Worm (Caenorhabditis elegans): ENCODE measurements around the gene col-98.

col-98 gene

ce11 chrIII:13058140-13058539, 39.3 kb downstream of the col-98 start:
- no peak for TF ChIP-seq pha-4 (GFP tag; IDR thresholded peaks at IDR 0.05)
- peak; percentile 63 for TF ChIP-seq pha-4 (tag; optimal IDR thresholded peaks at IDR 0.05)
- TF ChIP-seq php-3 (GFP tag; IDR thresholded peaks at IDR 0.05), result no peak
- no peak for TF ChIP-seq ztf-11 (tag; optimal IDR thresholded peaks at IDR 0.05)
- TF ChIP-seq dve-1 (tag; optimal IDR thresholded peaks at IDR 0.05; ENCODE audit: insufficient read depth), result peak; percentile 32
- no peak for TF ChIP-seq nhr-28 (tag; optimal IDR thresholded peaks at IDR 0.05)
- no peak for TF ChIP-seq daf-19 (GFP tag; conservative IDR thresholded peaks at IDR 0.05)
- no peak for TF ChIP-seq F26F4.8 (GFP tag; conservative IDR thresholded peaks at IDR 0.05)
- TF ChIP-seq aha-1 (tag), result peak; percentile 39
- TF ChIP-seq fkh-10 (GFP tag; optimal IDR thresholded peaks at IDR 0.05), result no peak
- TF ChIP-seq madf-5 (GFP tag; IDR thresholded peaks at IDR 0.05), result no peak
- no peak for TF ChIP-seq unc-62 (GFP tag; optimal IDR thresholded peaks at IDR 0.05 in 1 of 2)
- TF ChIP-seq unc-62 (tag; optimal IDR thresholded peaks at IDR 0.05), result no peak

- TF ChIP-seq lin-29 (GFP tag; IDR thresholded peaks at IDR 0.05), result no peak
- peak; percentile 73 for TF ChIP-seq nhr-77 (tag; optimal IDR thresholded peaks at IDR 0.05)
- TF ChIP-seq madf-5 (GFP tag; IDR thresholded peaks at IDR 0.05), result no peak
- no peak for TF ChIP-seq php-3 (GFP tag; IDR thresholded peaks at IDR 0.05)
- TF ChIP-seq ama-1 (optimal IDR thresholded peaks at IDR 0.05), result no peak
- TF ChIP-seq set-16 (GFP tag; IDR thresholded peaks at IDR 0.05), result no peak
- no peak for TF ChIP-seq R02D3.7 (tag; optimal IDR thresholded peaks at IDR 0.05)
- no peak for TF ChIP-seq gei-8 (GFP tag; optimal IDR thresholded peaks at IDR 0.05)
- peak; percentile 98 for TF ChIP-seq pqm-1 (tag; optimal IDR thresholded peaks at IDR 0.05)
- no peak for TF ChIP-seq nhr-11 (tag; optimal IDR thresholded peaks at IDR 0.05)
- TF ChIP-seq mes-2 (tag; optimal IDR thresholded peaks at IDR 0.05; ENCODE audit: poor library complexity, severe bottlenecking), result no peak
- TF ChIP-seq F26F4.8 (GFP tag; conservative IDR thresholded peaks at IDR 0.05), result no peak
- no peak for TF ChIP-seq T26A8.4 (GFP tag; IDR thresholded peaks at IDR 0.05)
- TF ChIP-seq hlh-30 (tag; optimal IDR thresholded peaks at IDR 0.05; ENCODE audit: insufficient read depth), result peak; percentile 77
- TF ChIP-seq ces-1 (GFP tag; optimal IDR thresholded peaks at IDR 0.05), result no peak
- peak; percentile 45 for TF ChIP-seq nhr-102 (tag; optimal IDR thresholded peaks at IDR 0.05)
- no peak for TF ChIP-seq spr-3 (GFP tag; optimal IDR thresholded peaks at IDR 0.05)
- TF ChIP-seq nhr-6 (tag; optimal IDR thresholded peaks at IDR 0.05), result peak; percentile 21
- TF ChIP-seq daf-8 (GFP tag; IDR thresholded peaks at IDR 0.05), result no peak
- TF ChIP-seq unc-130 (GFP tag; optimal IDR thresholded peaks at IDR 0.05), result no peak
- TF ChIP-seq snpc-4 (tag; optimal IDR thresholded peaks at IDR 0.05), result no peak
- no peak for TF ChIP-seq zfp-2 (tag; optimal IDR thresholded peaks at IDR 0.05)
- TF ChIP-seq hmg-1.1 (GFP tag; IDR thresholded peaks at IDR 0.05), result no peak
- peak; percentile 39 for TF ChIP-seq mxl-3 (GFP tag; optimal IDR thresholded peaks at IDR 0.05)
- TF ChIP-seq lsy-2 (tag; optimal IDR thresholded peaks at IDR 0.05), result peak in 1 of 2 experiments; percentile 30
- TF ChIP-seq jun-1 (tag; optimal IDR thresholded peaks at IDR 0.05), result no peak
- no peak for TF ChIP-seq daf-16 (GFP tag; optimal IDR thresholded peaks at IDR 0.05)
- TF ChIP-seq daf-16 (tag; optimal IDR thresholded peaks at IDR 0.05), result peak; percentile 84
- TF ChIP-seq dmd-8 (GFP tag; IDR thresholded peaks at IDR 0.05), result no peak
- TF ChIP-seq Y105C5A.15 (GFP tag; IDR thresholded peaks at IDR 0.05), result no peak
- no peak for TF ChIP-seq F49E8.2 (tag; optimal IDR thresholded peaks at IDR 0.05; ENCODE audit: borderline replicate concordance)
- no peak for TF ChIP-seq rbr-2 (tag; optimal IDR thresholded peaks at IDR 0.05)
- no peak for TF ChIP-seq egl-27 (tag; optimal IDR thresholded peaks at IDR 0.05)
- TF ChIP-seq sdz-12 (GFP tag; optimal IDR thresholded peaks at IDR 0.05), result no peak
- no peak for TF ChIP-seq lir-3 (tag; optimal IDR thresholded peaks at IDR 0.05)
- no peak for TF ChIP-seq daf-12 (tag; optimal IDR thresholded peaks at IDR 0.05)
- TF ChIP-seq zfp-3 (GFP tag; conservative IDR thresholded peaks at IDR 0.05), result no peak
- TF ChIP-seq unc-62 (GFP tag; optimal IDR thresholded peaks at IDR 0.05 in 1 of 2), result peak in 1 of 2 experiments; percentile 94
- no peak for TF ChIP-seq unc-62 (tag; optimal IDR thresholded peaks at IDR 0.05)
- no peak for TF ChIP-seq arid-1 (GFP tag; conservative IDR thresholded peaks at IDR 0.05)
- no peak for TF ChIP-seq dpl-1 (GFP tag; optimal IDR thresholded peaks at IDR 0.05)
- no peak for TF ChIP-seq T20F7.1 (GFP tag; optimal IDR thresholded peaks at IDR 0.05)
- TF ChIP-seq hlh-11 (tag; optimal IDR thresholded peaks at IDR 0.05), result peak; percentile 87
- TF ChIP-seq dve-1 (tag; optimal IDR thresholded peaks at IDR 0.05; ENCODE audit: insufficient read depth), result peak; percentile 79
Observed at ce11 chrIII:13059335-13059734, 40.5 kb downstream of the col-98 start.

Data from whole organism, L4 larva.